Fruit fly (Drosophila melanogaster): ENCODE data around the gene CG43319.

The CG43319 gene

DNA sequence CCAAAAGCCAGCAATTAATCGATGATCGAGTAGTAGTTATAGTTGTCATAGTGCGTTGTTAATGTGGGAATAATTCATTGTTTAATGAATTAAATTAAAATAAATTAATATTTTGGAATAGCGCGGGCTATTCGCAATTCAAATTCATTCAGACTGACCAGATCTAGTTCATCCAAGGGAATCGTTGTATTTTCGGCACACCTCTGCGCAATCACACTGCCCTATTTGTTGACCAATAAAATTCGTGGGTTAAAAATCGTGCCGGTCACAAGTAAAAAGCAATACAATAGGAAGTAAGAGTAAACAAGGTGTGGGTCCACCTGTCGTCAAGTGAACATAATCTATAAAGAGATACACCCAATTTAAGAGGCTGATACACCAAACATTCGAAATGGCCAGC lies 15.1 kb upstream of the CG43319 start, which contains the start of gene CG12883:
TSS of gene CG12883 (plus strand) at position 273 of the 400 bp plus-strand sequence.
- TF ChIP-seq h (optimal IDR thresholded peaks at IDR 0.05) (no peak), insv (optimal IDR thresholded peaks at IDR 0.05) (no peak), Myc (optimal IDR thresholded peaks at IDR 0.05) (no peak), psq (optimal IDR thresholded peaks at IDR 0.05) (no peak), ttk (optimal IDR thresholded peaks at IDR 0.05) (no peak), Sin3A (optimal IDR thresholded peaks at IDR 0.05) (no peak)

DNA sequence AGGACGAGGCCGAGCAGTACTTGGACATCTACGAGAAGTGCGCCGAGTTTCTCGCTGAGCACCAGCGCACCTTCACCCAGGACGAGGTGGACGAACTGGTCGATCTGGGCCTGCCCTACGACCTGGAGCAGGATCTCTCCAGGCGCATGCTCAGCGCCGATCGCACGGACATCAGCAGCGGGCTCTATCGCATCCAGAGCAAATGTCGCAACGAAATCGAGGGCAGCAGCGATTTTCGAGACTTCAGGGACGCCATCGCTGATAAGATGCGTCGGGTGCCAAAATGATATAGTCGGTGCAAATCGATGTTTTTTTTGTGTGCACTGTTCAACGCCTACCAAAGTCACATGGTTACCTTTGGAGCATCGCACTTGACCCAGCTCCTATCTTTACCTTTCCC lies 14.5 kb upstream of the CG43319 start:
- no peak for TF ChIP-seq insv (optimal IDR thresholded peaks at IDR 0.05)
- no peak for TF ChIP-seq ttk (optimal IDR thresholded peaks at IDR 0.05)
- TF ChIP-seq Sin3A (optimal IDR thresholded peaks at IDR 0.05), result no peak
- no peak for TF ChIP-seq Myc (optimal IDR thresholded peaks at IDR 0.05)
- TF ChIP-seq psq (optimal IDR thresholded peaks at IDR 0.05), result no peak
- no peak for TF ChIP-seq h (optimal IDR thresholded peaks at IDR 0.05)

DNA sequence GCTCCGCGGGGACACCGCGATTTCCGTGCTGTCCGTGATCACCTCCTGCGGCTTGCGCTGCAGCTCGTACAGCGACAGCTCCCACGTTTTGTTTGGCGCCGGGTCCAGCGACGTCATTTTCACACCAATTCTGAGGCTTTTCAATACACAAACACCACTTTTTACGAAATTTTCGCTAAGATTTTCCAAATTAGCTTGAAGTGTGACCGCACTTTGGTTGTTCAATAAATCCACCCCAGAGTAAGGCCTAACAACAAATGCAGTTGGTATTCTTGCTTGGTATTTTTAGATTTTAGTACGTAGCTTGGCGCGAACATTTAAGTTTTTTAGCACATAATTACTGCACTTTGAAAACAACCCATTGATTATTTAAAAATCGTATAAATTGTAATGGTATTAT lies 12.3 kb upstream of the CG43319 start, which contains the start of gene Sce:
TSS of gene Sce (minus strand) at position 231 of the 400 bp plus-strand sequence.
- no peak for TF ChIP-seq Sin3A (optimal IDR thresholded peaks at IDR 0.05)
- TF ChIP-seq ttk (optimal IDR thresholded peaks at IDR 0.05), result no peak
- TF ChIP-seq psq (optimal IDR thresholded peaks at IDR 0.05), result no peak
- no peak for TF ChIP-seq insv (optimal IDR thresholded peaks at IDR 0.05)
- no peak for TF ChIP-seq h (optimal IDR thresholded peaks at IDR 0.05)
- TF ChIP-seq Myc (optimal IDR thresholded peaks at IDR 0.05), result no peak

DNA sequence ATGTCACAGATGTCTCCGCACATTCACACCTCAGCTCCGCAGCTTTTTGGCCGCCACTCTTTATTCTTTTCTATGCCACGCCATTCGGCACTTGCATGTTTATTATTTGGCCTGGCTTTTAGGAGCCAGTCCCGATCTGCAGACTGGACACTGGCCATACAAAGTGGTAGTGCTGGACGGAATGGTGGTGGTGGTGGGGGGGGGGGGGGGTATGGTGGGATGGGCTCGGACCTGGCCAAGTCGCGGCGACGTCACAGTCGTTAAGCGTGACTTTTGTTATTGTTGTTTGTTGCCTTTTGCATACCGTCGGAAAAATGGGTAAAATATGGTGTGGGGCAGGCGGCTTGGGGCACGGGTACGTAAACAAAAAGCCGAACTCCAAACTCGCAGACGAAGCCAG lies 9.0 kb upstream of the CG43319 start:
- TF ChIP-seq ttk (optimal IDR thresholded peaks at IDR 0.05) (no peak), h (optimal IDR thresholded peaks at IDR 0.05) (no peak), psq (optimal IDR thresholded peaks at IDR 0.05) (no peak), Sin3A (optimal IDR thresholded peaks at IDR 0.05) (no peak), Myc (optimal IDR thresholded peaks at IDR 0.05) (no peak), insv (optimal IDR thresholded peaks at IDR 0.05) (no peak)

dm6 chr3R:27685539-27686012 lies 8.5 kb upstream of the CG43319 start, which contains the start of gene CG12880:
Gene CG12880 (plus strand): TSS chr3R:27685962.
- TF ChIP-seq Myc (optimal IDR thresholded peaks at IDR 0.05), result no peak
- TF ChIP-seq insv (optimal IDR thresholded peaks at IDR 0.05), result no peak
- TF ChIP-seq psq (optimal IDR thresholded peaks at IDR 0.05), result no peak
- TF ChIP-seq Sin3A (optimal IDR thresholded peaks at IDR 0.05), result no peak
- TF ChIP-seq h (optimal IDR thresholded peaks at IDR 0.05), result no peak
- no peak for TF ChIP-seq ttk (optimal IDR thresholded peaks at IDR 0.05)

dm6 chr3R:27688034-27688433 lies 6.1 kb upstream of the CG43319 start, which contains the start of gene CG31055:
Gene CG31055 (minus strand): TSS chr3R:27688134.
- TF ChIP-seq Sin3A (optimal IDR thresholded peaks at IDR 0.05) (no peak), Myc (optimal IDR thresholded peaks at IDR 0.05) (no peak), psq (optimal IDR thresholded peaks at IDR 0.05) (no peak), ttk (optimal IDR thresholded peaks at IDR 0.05) (no peak), insv (optimal IDR thresholded peaks at IDR 0.05) (no peak), h (optimal IDR thresholded peaks at IDR 0.05) (no peak)

- TF ChIP-seq ttk (optimal IDR thresholded peaks at IDR 0.05), result no peak
- no peak for TF ChIP-seq h (optimal IDR thresholded peaks at IDR 0.05)
- TF ChIP-seq psq (optimal IDR thresholded peaks at IDR 0.05), result no peak
- no peak for TF ChIP-seq Sin3A (optimal IDR thresholded peaks at IDR 0.05)
- no peak for TF ChIP-seq Myc (optimal IDR thresholded peaks at IDR 0.05)
- no peak for TF ChIP-seq insv (optimal IDR thresholded peaks at IDR 0.05)
Observed at dm6 chr3R:27692645-27693307, 1.3 kb upstream of the CG43319 start.

DNA sequence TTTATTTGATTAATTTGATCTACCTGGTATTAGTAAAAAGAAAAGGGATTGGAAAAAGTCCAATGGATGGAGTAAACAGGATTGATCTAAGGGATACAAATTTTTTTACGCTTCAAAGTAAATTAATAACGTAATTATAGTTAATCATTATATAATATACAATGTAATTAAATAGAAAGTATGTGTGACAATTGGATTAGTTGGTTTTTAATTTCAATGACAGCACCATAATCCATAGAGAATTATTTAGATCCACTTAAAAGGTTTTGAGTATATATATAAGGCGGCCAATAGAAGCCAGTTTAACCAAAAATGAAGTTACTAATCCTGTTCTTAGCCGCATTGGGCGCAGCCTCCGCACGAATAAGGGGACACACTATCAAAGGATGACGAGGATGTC lies 465 bp downstream of the CG43319 start, which contains the start of gene Acp98AB:
TSS of gene Acp98AB (plus strand) at position 301 of the 400 bp plus-strand sequence.
- TF ChIP-seq h (optimal IDR thresholded peaks at IDR 0.05) (no peak), ttk (optimal IDR thresholded peaks at IDR 0.05) (no peak), Sin3A (optimal IDR thresholded peaks at IDR 0.05) (no peak), insv (optimal IDR thresholded peaks at IDR 0.05) (no peak), psq (optimal IDR thresholded peaks at IDR 0.05) (no peak), Myc (optimal IDR thresholded peaks at IDR 0.05) (no peak)

DNA sequence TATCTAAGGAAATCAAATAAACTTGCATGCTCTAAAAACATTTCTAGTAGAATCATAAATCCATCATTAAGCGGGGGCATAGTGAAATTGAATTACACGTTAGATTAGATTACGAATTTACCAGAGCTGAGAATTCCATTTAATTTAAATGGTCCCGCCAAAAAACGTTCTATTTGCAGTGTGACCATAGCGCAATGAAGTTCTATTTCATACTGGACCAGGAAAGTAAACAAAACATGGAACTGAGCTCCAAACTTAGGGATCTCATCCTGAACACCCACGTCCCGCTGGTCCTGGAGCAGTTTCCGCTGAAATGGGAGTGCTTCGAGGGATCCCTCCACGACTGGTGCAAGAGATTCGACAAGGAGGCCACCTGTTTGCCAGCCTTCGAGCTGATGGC lies 901 bp downstream of the CG43319 start, which contains the start of gene HSPBAP1:
TSS of gene HSPBAP1 (plus strand) at position 217 of the 400 bp plus-strand sequence.
- TF ChIP-seq psq (optimal IDR thresholded peaks at IDR 0.05) (no peak), Sin3A (optimal IDR thresholded peaks at IDR 0.05) (no peak), Myc (optimal IDR thresholded peaks at IDR 0.05) (no peak), h (optimal IDR thresholded peaks at IDR 0.05) (no peak)

dm6 chr3R:27699540-27700228 lies 5.6 kb downstream of the CG43319 start, which contains the start of gene ALiX:
Gene ALiX (minus strand): TSS chr3R:27700110.
- TF ChIP-seq h (optimal IDR thresholded peaks at IDR 0.05), result no peak
- TF ChIP-seq insv (optimal IDR thresholded peaks at IDR 0.05), result no peak
- no peak for TF ChIP-seq ttk (optimal IDR thresholded peaks at IDR 0.05)
- no peak for TF ChIP-seq Myc (optimal IDR thresholded peaks at IDR 0.05)
- no peak for TF ChIP-seq psq (optimal IDR thresholded peaks at IDR 0.05)
- no peak for TF ChIP-seq Sin3A (optimal IDR thresholded peaks at IDR 0.05)

DNA sequence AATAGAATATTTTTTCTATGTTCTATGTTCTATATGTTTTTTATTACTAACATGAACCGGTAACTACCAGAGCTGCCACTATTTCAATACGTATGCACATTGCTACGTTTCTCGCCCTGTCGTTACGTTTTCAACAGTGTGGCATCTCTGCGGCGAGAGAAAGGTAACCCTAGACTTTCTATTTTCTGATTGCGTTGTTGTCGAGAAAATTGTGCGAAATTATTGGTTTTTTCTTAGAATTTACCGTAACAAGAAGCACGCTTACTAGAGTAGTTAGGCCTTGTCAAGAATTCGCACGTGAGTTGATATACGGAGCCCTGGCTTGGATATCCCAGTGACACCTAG lies 6.1 kb downstream of the CG43319 start, which contains the start of gene btz:
TSS of gene btz (plus strand) at position 133 of the 345 bp plus-strand sequence.
- TF ChIP-seq insv (optimal IDR thresholded peaks at IDR 0.05) (no peak), psq (optimal IDR thresholded peaks at IDR 0.05) (no peak), Sin3A (optimal IDR thresholded peaks at IDR 0.05) (no peak), ttk (optimal IDR thresholded peaks at IDR 0.05) (no peak), h (optimal IDR thresholded peaks at IDR 0.05) (no peak), Myc (optimal IDR thresholded peaks at IDR 0.05) (no peak)

DNA sequence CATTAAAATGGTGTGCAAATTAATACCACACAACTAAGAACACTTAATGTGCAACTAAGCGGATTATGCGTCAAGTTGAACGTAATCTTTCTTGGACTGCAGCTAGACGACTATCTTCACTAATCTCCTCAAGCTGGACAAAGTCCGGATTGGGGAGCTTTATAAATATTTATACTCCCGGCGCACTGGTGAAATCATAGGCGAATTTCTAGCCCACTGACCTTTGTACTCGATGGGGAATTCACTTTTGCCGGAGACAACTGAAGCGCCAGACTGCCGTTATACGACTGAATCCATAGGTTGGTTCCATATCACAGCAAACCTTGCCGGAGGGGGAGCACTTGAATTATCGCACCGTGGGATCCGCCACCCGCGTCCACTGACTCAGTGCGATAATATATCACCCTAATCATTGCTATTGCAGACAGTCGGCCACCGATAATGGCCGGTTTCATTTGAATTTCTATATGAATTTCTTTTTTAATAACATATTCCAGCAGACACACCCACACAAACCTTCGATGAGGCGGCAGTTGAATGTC lies 12.0 kb downstream of the CG43319 start:
- no peak for TF ChIP-seq Myc (optimal IDR thresholded peaks at IDR 0.05)
- TF ChIP-seq psq (optimal IDR thresholded peaks at IDR 0.05), result no peak
- TF ChIP-seq h (optimal IDR thresholded peaks at IDR 0.05), result no peak
- TF ChIP-seq insv (optimal IDR thresholded peaks at IDR 0.05), result no peak
- no peak for TF ChIP-seq Sin3A (optimal IDR thresholded peaks at IDR 0.05)
- TF ChIP-seq ttk (optimal IDR thresholded peaks at IDR 0.05), result no peak
